Worm (Caenorhabditis elegans) whole organism, L3 larva: ENCODE measurements around the gene M03E7.3.
A peak's percentile ranks its signal among the peaks of the same experiment; 100 is the strongest.

Experiments
- ZK546.5 ChIP-seq: sonication (generic microtip); optimal IDR thresholded peaks from 2 replicates; lab custom pipeline; 2017; ENCODE audit warnings: missing biosample characterization, missing genetic modification characterization
- aly-2 ChIP-seq: fragments of 150-350 bp; optimal IDR thresholded peaks from 2 replicates; lab custom pipeline; 2014; ENCODE audit warnings: missing biosample characterization, missing genetic modification characterization
- ama-1 ChIP-seq: fragments of 150-350 bp; optimal IDR thresholded peaks from 2 replicates; lab custom pipeline; 2018
- ceh-16 ChIP-seq: sonication (generic microtip); optimal IDR thresholded peaks from 2 replicates; lab custom pipeline; 2017; ENCODE audit warnings: missing biosample characterization, missing genetic modification characterization
- ceh-28 ChIP-seq: fragments of 150-350 bp; optimal IDR thresholded peaks from 2 replicates; lab custom pipeline; 2014; ENCODE audit warnings: missing biosample characterization, missing genetic modification reagents, missing genetic modification characterization
- ceh-82 ChIP-seq: fragments of 150-350 bp; optimal IDR thresholded peaks from 2 replicates; lab custom pipeline; 2014; ENCODE audit warnings: missing biosample characterization, missing genetic modification characterization
- ceh-9 ChIP-seq: sonication (generic microtip); optimal IDR thresholded peaks from 2 replicates; lab custom pipeline; 2018; ENCODE audit warnings: missing biosample characterization, missing genetic modification characterization
- egl-27 ChIP-seq: sonication (generic microtip); optimal IDR thresholded peaks from 4 replicates; lab custom pipeline; 2017; ENCODE audit warnings: missing biosample characterization, missing genetic modification reagents, missing genetic modification characterization
- egl-5 ChIP-seq: fragments of 150-350 bp; optimal IDR thresholded peaks from 2 replicates; lab custom pipeline; 2017; ENCODE audit warnings: missing biosample characterization, missing genetic modification reagents, missing genetic modification characterization, inconsistent platforms
- elt-1 ChIP-seq: fragments of 150-350 bp; optimal IDR thresholded peaks from 2 replicates; lab custom pipeline; 2014; ENCODE audit warnings: missing biosample characterization, missing genetic modification characterization
- elt-3 ChIP-seq, 3 experiments: fragments of 150-350 bp in 1 of 3; sonication (generic microtip) in 2 of 3; optimal IDR thresholded peaks; 2 replicates in 2 of 3; 4 replicates in 1 of 3; lab custom pipeline; 2014 to 2017; ENCODE audit warnings: missing biosample characterization in 3 of 3, missing genetic modification characterization in 3 of 3
- eor-1 ChIP-seq, 2 experiments: fragments of 150-350 bp; optimal IDR thresholded peaks; 2 replicates each; lab custom pipeline; 2014 to 2018; ENCODE audit warnings: missing biosample characterization in 2 of 2, missing genetic modification characterization in 2 of 2
- fkh-10 ChIP-seq: sonication (generic microtip); optimal IDR thresholded peaks from 2 replicates; lab custom pipeline; 2017; ENCODE audit warnings: missing biosample characterization, missing genetic modification reagents, missing genetic modification characterization
- fkh-2 ChIP-seq: fragments of 150-350 bp; optimal IDR thresholded peaks from 2 replicates; lab custom pipeline; 2014; ENCODE audit warnings: missing biosample characterization, missing genetic modification reagents, missing genetic modification characterization
- fos-1 ChIP-seq: fragments of 150-350 bp; optimal IDR thresholded peaks from 2 replicates; lab custom pipeline; 2014; ENCODE audit warnings: missing biosample characterization, missing genetic modification characterization
- hmg-11 ChIP-seq: sonication (generic microtip); optimal IDR thresholded peaks from 2 replicates; lab custom pipeline; 2016; ENCODE audit warnings: missing genetic modification characterization, missing compliant biosample characterization
- lin-15B ChIP-seq: fragments of 150-350 bp; optimal IDR thresholded peaks from 2 replicates; lab custom pipeline; 2014; ENCODE audit warnings: missing biosample characterization, missing genetic modification characterization
- lin-39 ChIP-seq: fragments of 150-350 bp; optimal IDR thresholded peaks from 2 replicates; lab custom pipeline; 2018; ENCODE audit warnings: missing biosample characterization, missing genetic modification reagents, missing genetic modification characterization
- mdl-1 ChIP-seq: fragments of 150-350 bp; optimal IDR thresholded peaks from 2 replicates; lab custom pipeline; 2014; ENCODE audit warnings: missing biosample characterization, missing genetic modification characterization
- nfya-1 ChIP-seq: sonication (generic microtip); optimal IDR thresholded peaks from 2 replicates; lab custom pipeline; 2017; ENCODE audit warnings: missing genetic modification characterization, mild to moderate bottlenecking, missing compliant biosample characterization, antibody characterized with exemption, moderate library complexity; ENCODE audit not compliant: insufficient read depth
- nhr-11 ChIP-seq: fragments of 150-350 bp; optimal IDR thresholded peaks from 2 replicates; lab custom pipeline; 2014; ENCODE audit warnings: missing biosample characterization, missing genetic modification characterization
- nhr-12 ChIP-seq: fragments of 150-350 bp; optimal IDR thresholded peaks from 2 replicates; lab custom pipeline; 2014; ENCODE audit warnings: missing biosample characterization, missing genetic modification characterization
- nhr-23 ChIP-seq: fragments of 150-350 bp; optimal IDR thresholded peaks from 2 replicates; lab custom pipeline; 2014; ENCODE audit warnings: missing biosample characterization, missing genetic modification reagents, missing genetic modification characterization
- nhr-237 ChIP-seq: fragments of 150-350 bp; optimal IDR thresholded peaks from 2 replicates; lab custom pipeline; 2014; ENCODE audit warnings: missing biosample characterization, missing genetic modification characterization
- nhr-43 ChIP-seq: sonication (generic microtip); optimal IDR thresholded peaks from 2 replicates; lab custom pipeline; 2016; ENCODE audit warnings: mild to moderate bottlenecking, missing genetic modification characterization, missing compliant biosample characterization; ENCODE audit not compliant: poor library complexity, severe bottlenecking
- nhr-67 ChIP-seq: fragments of 150-350 bp; optimal IDR thresholded peaks from 2 replicates; lab custom pipeline; 2014; ENCODE audit warnings: missing biosample characterization, missing genetic modification characterization
- nhr-77 ChIP-seq: fragments of 150-350 bp; optimal IDR thresholded peaks from 2 replicates; lab custom pipeline; 2014; ENCODE audit warnings: missing biosample characterization, missing genetic modification characterization
- pha-4 ChIP-seq: fragments of 150-350 bp; optimal IDR thresholded peaks from 2 replicates; lab custom pipeline; 2014; ENCODE audit warnings: missing biosample characterization, missing genetic modification reagents, missing genetic modification characterization
- sea-2 ChIP-seq: fragments of 150-350 bp; sonication (generic microtip); optimal IDR thresholded peaks from 4 replicates; lab custom pipeline; 2014; ENCODE audit warnings: missing biosample characterization, missing genetic modification reagents, missing genetic modification characterization
- skn-1 ChIP-seq: fragments of 150-350 bp; optimal IDR thresholded peaks from 2 replicates; lab custom pipeline; 2014; ENCODE audit warnings: missing biosample characterization, missing genetic modification characterization
- snpc-4 ChIP-seq: fragments of 150-350 bp; optimal IDR thresholded peaks from 2 replicates; lab custom pipeline; 2014; ENCODE audit warnings: missing biosample characterization, missing genetic modification characterization
- tbx-2 ChIP-seq: sonication (generic microtip); optimal IDR thresholded peaks from 2 replicates; lab custom pipeline; 2016; ENCODE audit warnings: mild to moderate bottlenecking, missing genetic modification characterization, missing compliant biosample characterization
- unc-39 ChIP-seq: sonication (generic microtip); optimal IDR thresholded peaks from 4 replicates; lab custom pipeline; 2017; ENCODE audit warnings: missing biosample characterization, missing genetic modification characterization
- unc-62 ChIP-seq: fragments of 150-350 bp; sonication (generic microtip); optimal IDR thresholded peaks from 4 replicates; lab custom pipeline; 2014; ENCODE audit warnings: missing biosample characterization, missing genetic modification reagents, missing genetic modification characterization
- zag-1 ChIP-seq: fragments of 150-350 bp; optimal IDR thresholded peaks from 2 replicates; lab custom pipeline; 2014; ENCODE audit warnings: missing biosample characterization, missing genetic modification characterization
- ztf-11 ChIP-seq: fragments of 150-350 bp; optimal IDR thresholded peaks from 2 replicates; lab custom pipeline; 2014; ENCODE audit warnings: missing biosample characterization, missing genetic modification characterization

M03E7.3 gene

DNA sequence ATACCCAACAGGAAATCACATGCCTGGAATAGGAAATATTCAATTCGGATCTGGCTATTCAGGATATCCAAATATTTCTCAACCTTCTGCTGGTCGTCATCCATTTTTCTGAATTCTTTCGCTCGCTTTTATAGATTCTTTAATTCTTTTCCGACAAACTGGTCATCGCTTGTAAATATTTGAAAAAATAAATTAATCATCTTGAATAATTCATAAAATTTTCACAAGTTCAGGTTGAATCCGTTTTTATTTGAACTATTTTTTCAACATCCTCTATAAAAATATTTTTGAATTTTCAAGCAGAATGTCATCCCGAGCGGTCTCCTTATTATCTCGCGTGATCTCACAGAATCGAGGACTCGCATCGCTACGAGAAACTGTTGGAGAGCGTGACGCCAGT is 21.4 kb upstream of the M03E7.3 start, which contains the start of gene mrpl-48:
Gene mrpl-48, plus strand, starts transcription at position 301 of the 400 bp plus-strand sequence.
- no peak for TF ChIP-seq fkh-2 (tag; lab: Kevin White, UChicago)
- no peak for TF ChIP-seq egl-27 (tag; lab: Kevin White, UChicago)
- peak; percentile 28 for TF ChIP-seq ama-1
- no peak for TF ChIP-seq ztf-11 (tag; lab: Kevin White, UChicago)
- TF ChIP-seq nhr-23: no peak
- no peak for TF ChIP-seq nhr-237 (tag; lab: Kevin White, UChicago)
- no peak for TF ChIP-seq ceh-16

ce11 chrV:5594315-5594714 is 20.5 kb upstream of the M03E7.3 start, which contains the start of gene crn-2:
TSS of gene crn-2 (plus strand) at chrV:5594615.
- TF ChIP-seq nhr-12 (tag; lab: Kevin White, UChicago) (no peak), hmg-11 (tag; lab: Kevin White, UChicago) (no peak), ceh-16 (no peak), lin-39 (tag; lab: Kevin White, UChicago) (no peak), nhr-67 (tag; lab: Kevin White, UChicago) (no peak), nhr-77 (tag; lab: Kevin White, UChicago) (no peak), tbx-2 (no peak), skn-1 (no peak), snpc-4 (tag; lab: Kevin White, UChicago) (no peak), ZK546.5 (no peak), ceh-82 (tag; lab: Kevin White, UChicago) (no peak), unc-39 (tag; lab: Kevin White, UChicago) (no peak), lin-15B (tag; lab: Kevin White, UChicago) (no peak), ztf-11 (tag; lab: Kevin White, UChicago) (no peak), sea-2 (GFP tag; lab: Kevin White, UChicago) (no peak), ceh-9 (no peak)

DNA sequence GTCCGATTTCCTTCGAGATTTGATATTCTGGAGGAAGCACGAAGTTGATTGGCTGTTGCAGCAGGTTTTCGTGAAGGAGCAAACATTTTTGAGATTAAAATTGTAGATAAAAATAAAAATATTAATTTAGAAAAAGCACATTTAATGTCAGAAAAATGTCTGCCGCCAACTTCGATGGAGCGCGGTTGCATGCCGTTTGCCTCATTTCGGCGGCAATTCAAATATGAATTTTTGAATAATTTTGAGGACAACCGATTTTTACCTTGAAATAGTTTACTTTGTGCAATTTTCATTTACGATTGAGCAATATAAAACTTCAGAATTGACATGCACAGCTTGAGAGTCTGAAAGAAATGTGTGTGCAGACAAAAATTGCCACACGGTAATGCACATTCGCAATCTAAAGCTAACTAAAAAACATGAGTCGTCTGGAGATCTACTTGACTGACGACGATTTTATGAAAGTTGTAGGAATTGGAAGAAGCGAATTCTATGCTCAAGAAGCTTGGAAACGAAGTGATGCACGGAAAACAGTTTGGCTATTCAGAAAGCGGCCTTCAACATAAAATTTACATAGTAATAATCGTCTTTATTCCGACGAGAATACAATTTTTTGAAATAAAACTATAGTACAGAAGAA is 18.3 kb upstream of the M03E7.3 start, which contains the start of gene zhit-1:
Gene zhit-1, minus strand, starts transcription at position 161 of the 640 bp plus-strand sequence.
- TF ChIP-seq ceh-28 (tag; lab: Kevin White, UChicago): no peak
- no peak for TF ChIP-seq skn-1
- no peak for TF ChIP-seq elt-1
- no peak for TF ChIP-seq aly-2
- TF ChIP-seq egl-5: peak; percentile 51
- TF ChIP-seq nhr-23: peak; percentile 21
- peak; percentile 42 for TF ChIP-seq nfya-1 (tag; lab: Kevin White, UChicago)
- TF ChIP-seq unc-39 (tag; lab: Kevin White, UChicago): no peak
- TF ChIP-seq lin-15B (tag; lab: Kevin White, UChicago): peak; percentile 58
- TF ChIP-seq tbx-2: no peak
- TF ChIP-seq mdl-1: no peak
- no peak for TF ChIP-seq elt-3 (tag; optimal IDR thresholded peaks at IDR 0.05; lab: Kevin White, UChicago)
- TF ChIP-seq ceh-9: no peak
- no peak for TF ChIP-seq nhr-77 (tag; lab: Kevin White, UChicago)
- TF ChIP-seq pha-4 (tag; lab: Kevin White, UChicago): peak; percentile 45
- peak; percentile 58 for TF ChIP-seq snpc-4 (tag; lab: Kevin White, UChicago)
- no peak for TF ChIP-seq nhr-11
- TF ChIP-seq ztf-11 (tag; lab: Kevin White, UChicago): no peak
- no peak for TF ChIP-seq unc-62
- no peak for TF ChIP-seq zag-1
- TF ChIP-seq nhr-43 (tag; lab: Kevin White, UChicago): no peak

- no peak for TF ChIP-seq lin-15B (tag; lab: Kevin White, UChicago)
- no peak for TF ChIP-seq ceh-16
- TF ChIP-seq elt-3 (tag; optimal IDR thresholded peaks at IDR 0.05; lab: Kevin White, UChicago): no peak
- TF ChIP-seq snpc-4 (tag; lab: Kevin White, UChicago): no peak
- TF ChIP-seq nfya-1 (tag; lab: Kevin White, UChicago): no peak
- no peak for TF ChIP-seq fos-1
- no peak for TF ChIP-seq hmg-11 (tag; lab: Kevin White, UChicago)
- no peak for TF ChIP-seq fkh-10
- no peak for TF ChIP-seq fkh-2 (tag; lab: Kevin White, UChicago)
- no peak for TF ChIP-seq eor-1 (tag; optimal IDR thresholded peaks at IDR 0.05; lab: Kevin White, UChicago)
- no peak for TF ChIP-seq zag-1
- TF ChIP-seq nhr-77 (tag; lab: Kevin White, UChicago): no peak
- no peak for TF ChIP-seq pha-4 (tag; lab: Kevin White, UChicago)
- no peak for TF ChIP-seq lin-39 (tag; lab: Kevin White, UChicago)
- no peak for TF ChIP-seq nhr-12 (tag; lab: Kevin White, UChicago)
- no peak for TF ChIP-seq nhr-23
- TF ChIP-seq ceh-9: no peak
- no peak for TF ChIP-seq aly-2
Observed at ce11 chrV:5601263-5601662, 13.6 kb upstream of the M03E7.3 start, which contains the start of gene CD4.8. TSS of gene CD4.8 (minus strand) at chrV:5601363.
